Fruit fly (Drosophila melanogaster): ENCODE results near the gene CG13625.

Gene CG13625

DNA sequence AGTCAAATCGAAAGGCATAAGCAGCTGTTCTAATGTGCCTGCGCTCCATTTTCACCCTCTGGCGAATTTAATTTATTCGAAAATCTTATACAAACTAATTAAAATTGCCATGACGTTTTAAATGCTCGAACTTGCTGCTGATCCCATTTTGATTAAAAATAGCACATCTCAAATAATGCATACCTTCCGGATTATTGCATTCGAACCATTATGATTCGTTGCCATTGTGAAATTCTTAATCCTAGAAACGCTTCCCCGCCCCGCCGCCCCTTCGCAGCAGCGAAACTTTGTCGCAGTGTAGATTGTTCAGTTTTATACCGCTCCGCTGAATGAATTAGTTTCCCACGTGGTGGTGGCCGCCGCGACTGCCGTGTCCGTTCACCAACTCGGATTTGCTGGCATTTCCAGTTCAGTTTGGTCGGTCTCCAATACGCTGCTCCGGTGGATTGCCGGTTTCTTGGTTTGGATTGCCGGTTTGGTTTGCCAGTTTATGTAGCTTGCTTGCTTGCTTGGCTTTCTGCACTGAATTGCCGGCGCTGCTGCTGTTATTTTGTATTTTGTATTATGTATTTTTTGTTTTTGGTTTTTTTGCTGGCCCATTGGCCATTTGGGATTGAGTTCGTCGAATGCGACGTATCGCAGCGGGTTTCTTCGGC is 13.7 kb upstream of the CG13625 start (continued):
- TF ChIP-seq phol (tag; optimal IDR thresholded peaks at IDR 0.05) (peak; percentile 46), Xrp1 (GFP tag; IDR thresholded peaks at IDR 0.05) (no peak), CG6175 (GFP tag; IDR thresholded peaks at IDR 0.05) (0 out of 3 replicates have a peak, but pooled peaks have one; percentile 43), Poxn (GFP tag; IDR thresholded peaks at IDR 0.05) (no peak), gsb (GFP tag; IDR thresholded peaks at IDR 0.05) (no peak), CG7745 (tag; optimal IDR thresholded peaks at IDR 0.05) (no peak), tup (GFP tag; optimal IDR thresholded peaks at IDR 0.05) (no peak), GATAe (GFP tag; conservative IDR thresholded peaks at IDR 0.05) (no peak), caup (GFP tag; optimal IDR thresholded peaks at IDR 0.05; ENCODE audit: severe bottlenecking) (no peak), Med (GFP tag) (peak; percentile 32), zen (tag; optimal IDR thresholded peaks at IDR 0.05) (no peak), CG32772 (GFP tag; IDR thresholded peaks at IDR 0.05) (no peak), CG17829 (tag; optimal IDR thresholded peaks at IDR 0.05) (peak; percentile 28), h (optimal IDR thresholded peaks at IDR 0.05) (no peak), cad (GFP tag; optimal IDR thresholded peaks at IDR 0.05) (no peak), gcm2 (GFP tag; optimal IDR thresholded peaks at IDR 0.05) (no peak), CG30020 (tag; optimal IDR thresholded peaks at IDR 0.05) (no peak), CG6765 (GFP tag; optimal IDR thresholded peaks at IDR 0.05) (no peak), fd96Cb (tag; optimal IDR thresholded peaks at IDR 0.05) (peak; percentile 1), Dek (tag; optimal IDR thresholded peaks at IDR 0.05) (no peak), rib (GFP tag; IDR thresholded peaks at IDR 0.05) (no peak), CG2889 (GFP tag; IDR thresholded peaks at IDR 0.05) (no peak), Doc2 (GFP tag; IDR thresholded peaks at IDR 0.05) (no peak), nerfin-2 (GFP tag; IDR thresholded peaks at IDR 0.05; ENCODE audit: partially characterized antibody) (no peak), Hmx (GFP tag; optimal IDR thresholded peaks at IDR 0.05) (no peak), nmo (GFP tag; optimal IDR thresholded peaks at IDR 0.05) (peak; percentile 22), CG2129 (GFP tag; IDR thresholded peaks at IDR 0.05; ENCODE audit: partially characterized antibody) (no peak), CG5953 (GFP tag; IDR thresholded peaks at IDR 0.05) (no peak), CG9876 (GFP tag; optimal IDR thresholded peaks at IDR 0.05) (no peak), CG2712 (tag; optimal IDR thresholded peaks at IDR 0.05) (peak; percentile 36), Hsf (GFP tag; optimal IDR thresholded peaks at IDR 0.05) (peak; percentile 7), dimm (GFP tag; IDR thresholded peaks at IDR 0.05) (no peak), CG10654 (GFP tag; optimal IDR thresholded peaks at IDR 0.05) (no peak), CG8924 (tag; optimal IDR thresholded peaks at IDR 0.05) (peak; percentile 1), ind (GFP tag; optimal IDR thresholded peaks at IDR 0.05) (peak; percentile 41), CG9727 (GFP tag; optimal IDR thresholded peaks at IDR 0.05) (peak; percentile 4), corto (GFP tag; optimal IDR thresholded peaks at IDR 0.05) (no peak), tx (GFP tag; optimal IDR thresholded peaks at IDR 0.05) (no peak), CG10209 (GFP tag; optimal IDR thresholded peaks at IDR 0.05) (peak; percentile 2), lab (GFP tag; optimal IDR thresholded peaks at IDR 0.05) (peak; percentile 22), zf30C (GFP tag; optimal IDR thresholded peaks at IDR 0.05) (peak; percentile 36), inv (GFP tag; IDR thresholded peaks at IDR 0.05; ENCODE audit: partially characterized antibody) (no peak), CG34376 (GFP tag; optimal IDR thresholded peaks at IDR 0.05) (no peak), hbn (GFP tag; IDR thresholded peaks at IDR 0.05; ENCODE audit: partially characterized antibody) (no peak), lbe (GFP tag; optimal IDR thresholded peaks at IDR 0.05) (no peak), Xbp1 (GFP tag; optimal IDR thresholded peaks at IDR 0.05) (peak; percentile 33), org-1 (GFP tag; optimal IDR thresholded peaks at IDR 0.05) (peak; percentile 19), crc (GFP tag; optimal IDR thresholded peaks at IDR 0.05) (no peak), mld (GFP tag; IDR thresholded peaks at IDR 0.05; ENCODE audit: partially characterized antibody) (no peak), CG8765 (GFP tag; IDR thresholded peaks at IDR 0.05) (no peak)

Measured in whole organism, embryonic.